Comparison of ENCODE assay signal across 1 fruit fly cellular context in the genomic region with DNA sequence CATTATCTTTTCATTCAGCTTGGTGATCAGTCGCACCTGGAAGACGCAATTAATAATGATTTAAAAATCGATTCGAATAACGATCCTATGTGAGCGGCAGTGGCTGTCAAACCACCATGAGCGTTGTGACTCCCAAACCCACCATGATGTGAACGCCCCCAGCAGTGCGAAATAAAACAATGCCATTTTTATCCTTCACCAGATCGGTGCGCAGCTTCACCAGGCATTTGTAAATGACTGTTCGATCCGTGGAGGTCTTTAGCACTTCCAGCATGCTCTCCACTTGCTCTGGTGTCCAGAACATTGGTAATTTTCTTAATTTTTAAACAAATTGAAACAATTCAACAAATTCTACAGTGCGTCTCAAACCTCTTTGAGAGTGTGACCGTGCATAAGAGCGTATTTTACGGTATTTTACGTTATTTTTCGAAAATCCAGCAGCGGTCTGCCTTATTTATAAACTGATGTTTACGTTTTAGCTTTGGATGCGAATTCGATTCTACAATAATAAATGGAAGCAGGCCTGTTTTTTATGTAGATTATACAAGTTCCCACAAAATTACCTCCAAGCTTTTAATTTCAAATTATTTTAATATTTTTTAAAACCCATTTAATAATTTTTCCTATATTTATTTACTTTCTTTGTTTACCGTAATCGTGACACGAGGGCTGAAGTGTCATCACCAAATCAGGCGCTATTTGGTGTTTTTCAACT.
TF ChIP-seq lines count a peak whose summit lies in the region.

Rnb (minus strand) TSS at position 389 of the 715 bp plus-strand sequence.
Drice (plus strand) TSS at position 693 of the 715 bp plus-strand sequence.

TF ChIP-seq in whole organism, embryonic, 481 proteins besides CTCF, POLR2A, EP300 and RAD21 (continued from another document and continues in another):
- TF ChIP-seq CG14860 (GFP tag; IDR thresholded peaks at IDR 0.05; lab: Robert Waterston, UW; ENCODE audit: partially characterized antibody) (no peak; the same call in 2 of the 3 replicates), CG6175 (GFP tag; IDR thresholded peaks at IDR 0.05; lab: Robert Waterston, UW) (no peak), vfl (GFP tag; optimal IDR thresholded peaks at IDR 0.05; lab: Kevin White, UChicago) (no peak), CG9727 (GFP tag; optimal IDR thresholded peaks at IDR 0.05; lab: Kevin White, UChicago) (peak; percentile 77), Dbx (GFP tag; IDR thresholded peaks at IDR 0.05; lab: Robert Waterston, UW) (peak; percentile 31; the same call in 1 of the 3 replicates), C15 (GFP tag; IDR thresholded peaks at IDR 0.05; lab: Robert Waterston, UW) (no peak), dimm (GFP tag; IDR thresholded peaks at IDR 0.05; lab: Robert Waterston, UW) (no peak), CG7271 (tag; optimal IDR thresholded peaks at IDR 0.05; lab: Kevin White, UChicago) (no peak), NK7.1 (GFP tag; optimal IDR thresholded peaks at IDR 0.05; lab: Kevin White, UChicago) (no peak), Bdp1 (GFP tag; optimal IDR thresholded peaks at IDR 0.05; lab: Kevin White, UChicago) (no peak), CG17359 (tag; optimal IDR thresholded peaks at IDR 0.05; lab: Kevin White, UChicago) (peak; percentile 51), CG12299 (tag; optimal IDR thresholded peaks at IDR 0.05; lab: Kevin White, UChicago) (no peak), exex (tag; optimal IDR thresholded peaks at IDR 0.05; lab: Kevin White, UChicago) (no peak), CG6854 (GFP tag; optimal IDR thresholded peaks at IDR 0.05; lab: Kevin White, UChicago) (peak; percentile 50), NC2β (GFP tag; optimal IDR thresholded peaks at IDR 0.05; lab: Kevin White, UChicago) (no peak), Deaf1 (tag; optimal IDR thresholded peaks at IDR 0.05; lab: Kevin White, UChicago) (no peak), CG9437 (GFP tag; optimal IDR thresholded peaks at IDR 0.05; lab: Kevin White, UChicago) (no peak), stc (GFP tag; IDR thresholded peaks at IDR 0.05; lab: Robert Waterston, UW) (no peak), CG16779 (GFP tag; IDR thresholded peaks at IDR 0.05; lab: Robert Waterston, UW) (no peak), slp2 (GFP tag; optimal IDR thresholded peaks at IDR 0.05; lab: Kevin White, UChicago) (no peak), Usf (GFP tag; optimal IDR thresholded peaks at IDR 0.05; lab: Kevin White, UChicago) (no peak), CG7963 (GFP tag; IDR thresholded peaks at IDR 0.05; lab: Robert Waterston, UW; ENCODE audit: partially characterized antibody) (0 out of 3 replicates have a peak, but pooled peaks have one; percentile 45), Camta (GFP tag; optimal IDR thresholded peaks at IDR 0.05; lab: Kevin White, UChicago) (no peak), stwl (tag; optimal IDR thresholded peaks at IDR 0.05; lab: Kevin White, UChicago) (peak; percentile 6), CG10209 (GFP tag; optimal IDR thresholded peaks at IDR 0.05; lab: Kevin White, UChicago) (peak; percentile 48), vvl (GFP tag; IDR thresholded peaks at IDR 0.05; lab: Robert Waterston, UW) (peak; percentile 50), D19B (GFP tag; optimal IDR thresholded peaks at IDR 0.05; lab: Kevin White, UChicago) (no peak), CG4617 (GFP tag; optimal IDR thresholded peaks at IDR 0.05; lab: Kevin White, UChicago; ENCODE audit: borderline replicate concordance) (peak; percentile 10), sd (tag; optimal IDR thresholded peaks at IDR 0.05; lab: Kevin White, UChicago) (no peak), CG3407 (GFP tag; optimal IDR thresholded peaks at IDR 0.05; lab: Kevin White, UChicago) (no peak), CG7357 (GFP tag; IDR thresholded peaks at IDR 0.05; lab: Robert Waterston, UW) (no peak), CG1602 (GFP tag; optimal IDR thresholded peaks at IDR 0.05; lab: Kevin White, UChicago) (peak; percentile 39), CG11247 (GFP tag; IDR thresholded peaks at IDR 0.05; lab: Robert Waterston, UW) (peak; percentile 49; the same call in 1 of the 2 replicates), CG18764 (GFP tag; optimal IDR thresholded peaks at IDR 0.05; lab: Kevin White, UChicago) (peak; percentile 7), gcm (GFP tag; optimal IDR thresholded peaks at IDR 0.05; lab: Kevin White, UChicago) (no peak), ara (GFP tag; IDR thresholded peaks at IDR 0.05; lab: Robert Waterston, UW) (peak; percentile 15; the same call in 1 of the 2 replicates), wdn (GFP tag; IDR thresholded peaks at IDR 0.05; lab: Robert Waterston, UW) (no peak), fd102C (GFP tag; optimal IDR thresholded peaks at IDR 0.05; lab: Kevin White, UChicago) (no peak), sens-2 (GFP tag; IDR thresholded peaks at IDR 0.05; lab: Robert Waterston, UW) (no peak), CG2202 (tag; optimal IDR thresholded peaks at IDR 0.05; lab: Kevin White, UChicago) (no peak), Atf3 (GFP tag; optimal IDR thresholded peaks at IDR 0.05; lab: Kevin White, UChicago) (no peak), mld (GFP tag; IDR thresholded peaks at IDR 0.05; lab: Robert Waterston, UW; ENCODE audit: partially characterized antibody) (no peak), danr (GFP tag; IDR thresholded peaks at IDR 0.05; lab: Robert Waterston, UW) (no peak), jumu (GFP tag; optimal IDR thresholded peaks at IDR 0.05; lab: Kevin White, UChicago) (no peak), Six4 (GFP tag; optimal IDR thresholded peaks at IDR 0.05; lab: Kevin White, UChicago) (no peak), CG2889 (GFP tag; IDR thresholded peaks at IDR 0.05; lab: Robert Waterston, UW) (no peak), caup (GFP tag; optimal IDR thresholded peaks at IDR 0.05; lab: Kevin White, UChicago; ENCODE audit: severe bottlenecking) (peak; percentile 17), nerfin-1 (tag; optimal IDR thresholded peaks at IDR 0.05; lab: Kevin White, UChicago) (no peak), MESR4 (GFP tag; optimal IDR thresholded peaks at IDR 0.05; lab: Kevin White, UChicago) (peak; percentile 90), trem (tag; optimal IDR thresholded peaks at IDR 0.05; lab: Kevin White, UChicago) (peak; percentile 45), row (GFP tag; IDR thresholded peaks at IDR 0.05; lab: Robert Waterston, UW) (peak; percentile 90), hkb (optimal IDR thresholded peaks at IDR 0.05; lab: Kevin White, UChicago) (peak; percentile 62), hkb (GFP tag; IDR thresholded peaks at IDR 0.05; lab: Robert Waterston, UW) (peak; percentile 61), CG6765 (GFP tag; optimal IDR thresholded peaks at IDR 0.05; lab: Kevin White, UChicago) (no peak), HLH4C (GFP tag; IDR thresholded peaks at IDR 0.05; lab: Robert Waterston, UW; ENCODE audit: partially characterized antibody) (peak; percentile 55), Side (GFP tag; optimal IDR thresholded peaks at IDR 0.05; lab: Kevin White, UChicago) (no peak), TFAM (GFP tag; optimal IDR thresholded peaks at IDR 0.05; lab: Kevin White, UChicago) (no peak), HHEX (GFP tag; optimal IDR thresholded peaks at IDR 0.05; lab: Kevin White, UChicago) (peak; percentile 50), kay (GFP tag; optimal IDR thresholded peaks at IDR 0.05; lab: Kevin White, UChicago) (peak; percentile 83), Optix (GFP tag; IDR thresholded peaks at IDR 0.05; lab: Robert Waterston, UW) (0 out of 3 replicates have a peak, but pooled peaks have one; percentile 16), esg (GFP tag; conservative IDR thresholded peaks at IDR 0.05; lab: Robert Waterston, UW) (no peak), kni (GFP tag; optimal IDR thresholded peaks at IDR 0.05; lab: Kevin White, UChicago) (no peak), CG9817 (tag; optimal IDR thresholded peaks at IDR 0.05; lab: Kevin White, UChicago) (peak; percentile 51), CG5245 (GFP tag; optimal IDR thresholded peaks at IDR 0.05; lab: Kevin White, UChicago) (peak; percentile 6), Scr (GFP tag; IDR thresholded peaks at IDR 0.05; lab: Robert Waterston, UW; ENCODE audit: partially characterized antibody) (peak; percentile 79), CG11456 (GFP tag; IDR thresholded peaks at IDR 0.05; lab: Robert Waterston, UW) (no peak), D (optimal IDR thresholded peaks at IDR 0.05; lab: Kevin White, UChicago) (no peak), D (GFP tag; optimal IDR thresholded peaks at IDR 0.05; lab: Kevin White, UChicago) (no peak), CG13424 (tag; optimal IDR thresholded peaks at IDR 0.05; lab: Kevin White, UChicago) (peak; percentile 60), ATbp (GFP tag; optimal IDR thresholded peaks at IDR 0.05; lab: Kevin White, UChicago) (no peak), CG42726 (GFP tag; IDR thresholded peaks at IDR 0.05; lab: Robert Waterston, UW; ENCODE audit: partially characterized antibody) (no peak), Nf-YA (GFP tag; IDR thresholded peaks at IDR 0.05; lab: Robert Waterston, UW) (no peak), CG6791 (GFP tag; IDR thresholded peaks at IDR 0.05; lab: Robert Waterston, UW; ENCODE audit: partially characterized antibody) (peak; percentile 60), CG6689 (GFP tag; IDR thresholded peaks at IDR 0.05; lab: Robert Waterston, UW) (no peak), B-H1 (GFP tag; IDR thresholded peaks at IDR 0.05; lab: Robert Waterston, UW) (no peak), Gsc (GFP tag; IDR thresholded peaks at IDR 0.05; lab: Robert Waterston, UW) (no peak), CG11398 (GFP tag; optimal IDR thresholded peaks at IDR 0.05; lab: Kevin White, UChicago) (no peak), CG11560 (tag; IDR thresholded peaks at IDR 0.05; lab: Robert Waterston, UW) (no peak), Sin3A (optimal IDR thresholded peaks at IDR 0.05; lab: Kevin White, UChicago) (peak; percentile 77), ewg (GFP tag; optimal IDR thresholded peaks at IDR 0.05; lab: Kevin White, UChicago) (no peak), Rfx (GFP tag; IDR thresholded peaks at IDR 0.05; lab: Robert Waterston, UW) (peak; percentile 62), CG1647 (GFP tag; optimal IDR thresholded peaks at IDR 0.05; lab: Kevin White, UChicago) (no peak), zf30C (GFP tag; optimal IDR thresholded peaks at IDR 0.05; lab: Kevin White, UChicago) (no peak), CG12744 (GFP tag; optimal IDR thresholded peaks at IDR 0.05; lab: Kevin White, UChicago) (no peak), Trl (optimal IDR thresholded peaks at IDR 0.05; lab: Kevin White, UChicago) (no peak), Trl (GFP tag; optimal IDR thresholded peaks at IDR 0.05; lab: Kevin White, UChicago) (no peak), CG7372 (GFP tag; IDR thresholded peaks at IDR 0.05; lab: Robert Waterston, UW) (no peak), Atf6 (GFP tag; IDR thresholded peaks at IDR 0.05; lab: Robert Waterston, UW) (0 out of 2 replicates have a peak, but pooled peaks have one; percentile 12), CG13775 (GFP tag; optimal IDR thresholded peaks at IDR 0.05; lab: Kevin White, UChicago) (no peak), CG2129 (GFP tag; IDR thresholded peaks at IDR 0.05; lab: Robert Waterston, UW; ENCODE audit: partially characterized antibody) (peak; percentile 63), nmo (GFP tag; optimal IDR thresholded peaks at IDR 0.05; lab: Kevin White, UChicago) (peak; percentile 68), CG17829 (tag; optimal IDR thresholded peaks at IDR 0.05; lab: Kevin White, UChicago) (peak; percentile 68), Dad (GFP tag; optimal IDR thresholded peaks at IDR 0.05; lab: Kevin White, UChicago) (no peak), tgo (GFP tag; IDR thresholded peaks at IDR 0.05; lab: Robert Waterston, UW) (peak; percentile 47), CG3995 (GFP tag; optimal IDR thresholded peaks at IDR 0.05; lab: Kevin White, UChicago) (no peak), tll (GFP tag; optimal IDR thresholded peaks at IDR 0.05; lab: Kevin White, UChicago) (no peak), BEAF-32 (GFP tag; optimal IDR thresholded peaks at IDR 0.05; lab: Kevin White, UChicago) (peak; percentile 75), shn (GFP tag; optimal IDR thresholded peaks at IDR 0.05; lab: Kevin White, UChicago) (no peak), CG11504 (tag; optimal IDR thresholded peaks at IDR 0.05; lab: Kevin White, UChicago) (no peak), crc (GFP tag; optimal IDR thresholded peaks at IDR 0.05; lab: Kevin White, UChicago) (no peak), Mrtf (GFP tag; IDR thresholded peaks at IDR 0.05; lab: Robert Waterston, UW) (no peak), CG11093 (GFP tag; IDR thresholded peaks at IDR 0.05; lab: Robert Waterston, UW) (no peak), CG10462 (GFP tag; optimal IDR thresholded peaks at IDR 0.05; lab: Kevin White, UChicago) (peak; percentile 32), Asciz (GFP tag; optimal IDR thresholded peaks at IDR 0.05; lab: Kevin White, UChicago) (no peak), CG5180 (GFP tag; optimal IDR thresholded peaks at IDR 0.05; lab: Kevin White, UChicago) (no peak), HLHmδ (GFP tag; optimal IDR thresholded peaks at IDR 0.05; lab: Kevin White, UChicago) (no peak), CkIIα-i1 (GFP tag; IDR thresholded peaks at IDR 0.05; lab: Robert Waterston, UW) (no peak), Dip3 (GFP tag; optimal IDR thresholded peaks at IDR 0.05; lab: Kevin White, UChicago) (no peak), CG11085 (GFP tag; IDR thresholded peaks at IDR 0.05; lab: Robert Waterston, UW) (no peak), CG30020 (tag; optimal IDR thresholded peaks at IDR 0.05; lab: Kevin White, UChicago) (no peak), phol (tag; optimal IDR thresholded peaks at IDR 0.05; lab: Kevin White, UChicago) (peak; percentile 51), CG14710 (tag; optimal IDR thresholded peaks at IDR 0.05; lab: Kevin White, UChicago) (peak; percentile 79), H2.0 (GFP tag; IDR thresholded peaks at IDR 0.05; lab: Robert Waterston, UW) (peak; percentile 38; the same call in 1 of the 2 replicates), CG3726 (GFP tag; IDR thresholded peaks at IDR 0.05; lab: Robert Waterston, UW) (no peak), usp (GFP tag; optimal IDR thresholded peaks at IDR 0.05; lab: Kevin White, UChicago) (no peak), CHES-1-like (GFP tag; optimal IDR thresholded peaks at IDR 0.05; lab: Kevin White, UChicago) (no peak), dati (GFP tag; IDR thresholded peaks at IDR 0.05; lab: Robert Waterston, UW) (no peak), unc-4 (GFP tag; IDR thresholded peaks at IDR 0.05; lab: Robert Waterston, UW; ENCODE audit: partially characterized antibody) (peak; percentile 75), ash1 (GFP tag; optimal IDR thresholded peaks at IDR 0.05; lab: Kevin White, UChicago) (no peak), Hmr (GFP tag; optimal IDR thresholded peaks at IDR 0.05; lab: Kevin White, UChicago) (no peak), CG10321 (GFP tag; IDR thresholded peaks at IDR 0.05; lab: Robert Waterston, UW) (no peak), gsb-n (tag; optimal IDR thresholded peaks at IDR 0.05; lab: Kevin White, UChicago) (no peak), CG12391 (tag; optimal IDR thresholded peaks at IDR 0.05; lab: Kevin White, UChicago) (peak; percentile 63), nau (GFP tag; optimal IDR thresholded peaks at IDR 0.05; lab: Kevin White, UChicago) (no peak)
